Fruit fly (Drosophila melanogaster): ENCODE results near the gene CG46525.

CG46525 gene

DNA sequence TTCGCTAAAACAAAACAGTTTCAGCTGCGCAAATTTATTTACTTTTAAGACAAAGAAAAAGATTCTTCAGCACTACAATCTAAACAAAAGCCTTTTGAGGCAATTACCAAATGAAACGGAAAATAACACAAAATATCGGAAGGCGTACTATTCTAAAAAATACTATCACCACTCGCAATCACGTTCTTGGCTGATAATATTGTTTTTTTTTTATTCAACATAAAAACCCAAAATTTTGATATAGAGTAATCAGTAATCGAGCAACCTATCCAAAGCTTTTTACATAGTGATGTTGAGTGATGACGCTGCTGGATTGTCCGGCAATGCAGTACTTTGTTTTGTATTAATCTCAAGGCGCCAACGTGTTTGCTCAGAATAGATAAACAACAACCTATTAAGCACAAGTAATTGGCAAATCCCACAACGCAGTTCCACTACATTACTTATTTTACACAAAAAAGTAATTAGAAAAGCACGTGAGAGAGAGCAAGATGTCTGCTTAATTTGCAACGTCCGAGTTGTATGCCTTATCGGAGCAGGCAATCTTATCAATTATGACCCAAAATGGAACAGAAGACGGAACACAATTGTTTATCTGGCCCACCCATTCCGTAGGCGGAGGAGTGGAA lies 43.9 kb upstream of the CG46525 start (continued):
- TF ChIP-seq CG13424 (tag; optimal IDR thresholded peaks at IDR 0.05) = no peak
- TF ChIP-seq CG9932 (GFP tag; IDR thresholded peaks at IDR 0.05) = peak; percentile 15; the same call in 1 of the 2 replicates
- TF ChIP-seq Sry-β (GFP tag; optimal IDR thresholded peaks at IDR 0.05) = no peak
- TF ChIP-seq bab2 (GFP tag; optimal IDR thresholded peaks at IDR 0.05) = peak; percentile 11
- TF ChIP-seq CHES-1-like (GFP tag; optimal IDR thresholded peaks at IDR 0.05) = peak; percentile 12
- peak; percentile 3 for TF ChIP-seq pho (GFP tag; optimal IDR thresholded peaks at IDR 0.05)
- peak; percentile 11 for TF ChIP-seq CG13296 (GFP tag; optimal IDR thresholded peaks at IDR 0.05)
- peak; percentile 34 for TF ChIP-seq gem (tag; optimal IDR thresholded peaks at IDR 0.05)
- peak; percentile 33 for TF ChIP-seq mirr (GFP tag; optimal IDR thresholded peaks at IDR 0.05)
- peak; percentile 15 for TF ChIP-seq CG2678 (tag; optimal IDR thresholded peaks at IDR 0.05)
- peak; percentile 26 for TF ChIP-seq Fer3 (tag; optimal IDR thresholded peaks at IDR 0.05)
- peak; percentile 34 for TF ChIP-seq PHDP (tag; optimal IDR thresholded peaks at IDR 0.05)
- TF ChIP-seq D19B (GFP tag; optimal IDR thresholded peaks at IDR 0.05) = peak; percentile 20
- peak; percentile 73 for TF ChIP-seq CG34376 (GFP tag; optimal IDR thresholded peaks at IDR 0.05)
- TF ChIP-seq CG7839 (tag; optimal IDR thresholded peaks at IDR 0.05) = peak; percentile 21
- TF ChIP-seq CG14441 (GFP tag; IDR thresholded peaks at IDR 0.05) = peak; percentile 51; the same call in 1 of the 2 replicates
- TF ChIP-seq cwo (GFP tag; optimal IDR thresholded peaks at IDR 0.05) = peak; percentile 79

DNA sequence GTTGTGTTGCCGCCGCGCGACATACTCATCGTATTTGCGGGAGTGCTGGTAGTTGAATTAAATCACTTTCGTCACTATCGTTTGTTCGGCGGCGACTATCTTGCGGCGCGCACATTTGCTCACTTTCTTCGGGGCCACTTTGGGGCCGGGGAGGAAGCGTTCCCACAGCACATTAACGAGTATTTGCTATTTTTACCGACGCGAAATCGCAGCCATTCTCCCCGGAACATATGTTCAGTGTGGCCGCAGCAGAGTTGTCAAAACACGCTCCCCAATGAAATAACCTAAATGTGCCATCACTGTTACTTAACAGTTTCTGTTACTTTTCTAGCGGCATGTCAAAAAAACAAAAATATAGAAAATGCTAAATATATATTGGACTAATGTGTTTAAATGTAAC lies 42.1 kb upstream of the CG46525 start, which contains the start of gene frc:
frc (minus strand) TSS at position 244 of the 400 bp plus-strand sequence.
- TF ChIP-seq Drgx (GFP tag; IDR thresholded peaks at IDR 0.05) (0 out of 2 replicates have a peak, but pooled peaks have one; percentile 28), CG4617 (GFP tag; optimal IDR thresholded peaks at IDR 0.05; ENCODE audit: borderline replicate concordance) (peak; percentile 40), CG8290 (GFP tag; optimal IDR thresholded peaks at IDR 0.05) (no peak), CG8290 (tag; optimal IDR thresholded peaks at IDR 0.05) (peak in 1 of 2 experiments; percentile 51), dpn (GFP tag; optimal IDR thresholded peaks at IDR 0.05) (no peak), CG33557 (GFP tag; optimal IDR thresholded peaks at IDR 0.05) (no peak), Rfx (GFP tag; IDR thresholded peaks at IDR 0.05) (no peak), MBD-R2 (GFP tag; IDR thresholded peaks at IDR 0.05) (peak; percentile 65), nerfin-2 (GFP tag; IDR thresholded peaks at IDR 0.05; ENCODE audit: partially characterized antibody) (peak; percentile 41; the same call in 1 of the 2 replicates), Opbp (GFP tag; IDR thresholded peaks at IDR 0.05; ENCODE audit: partially characterized antibody) (0 out of 3 replicates have a peak, but pooled peaks have one; percentile 42), CG30431 (GFP tag; optimal IDR thresholded peaks at IDR 0.05) (no peak), bab2 (GFP tag; optimal IDR thresholded peaks at IDR 0.05) (no peak), Taf1 (GFP tag; IDR thresholded peaks at IDR 0.05) (no peak), Dbx (GFP tag; IDR thresholded peaks at IDR 0.05) (peak; percentile 39; the same call in 1 of the 3 replicates), MESR4 (GFP tag; optimal IDR thresholded peaks at IDR 0.05) (peak; percentile 77), fd102C (GFP tag; optimal IDR thresholded peaks at IDR 0.05) (no peak), nom (GFP tag; optimal IDR thresholded peaks at IDR 0.05) (peak; percentile 38), CG1603 (tag; optimal IDR thresholded peaks at IDR 0.05) (peak; percentile 5), hbn (GFP tag; IDR thresholded peaks at IDR 0.05; ENCODE audit: partially characterized antibody) (peak; percentile 27; the same call in 1 of the 2 replicates), Bgb (GFP tag; IDR thresholded peaks at IDR 0.05; ENCODE audit: partially characterized antibody) (peak; percentile 40; the same call in 1 of the 2 replicates), Xrp1 (GFP tag; IDR thresholded peaks at IDR 0.05) (0 out of 2 replicates have a peak, but pooled peaks have one; percentile 13), CG3995 (GFP tag; optimal IDR thresholded peaks at IDR 0.05) (peak; percentile 80), CG34422 (GFP tag; IDR thresholded peaks at IDR 0.05) (peak; percentile 66; the same call in 1 of the 3 replicates), ci (GFP tag; IDR thresholded peaks at IDR 0.05) (peak; percentile 32; the same call in 1 of the 3 replicates), CG32772 (GFP tag; IDR thresholded peaks at IDR 0.05) (no peak), gem (tag; optimal IDR thresholded peaks at IDR 0.05) (no peak), CG13287 (GFP tag; IDR thresholded peaks at IDR 0.05; ENCODE audit: partially characterized antibody) (0 out of 2 replicates have a peak, but pooled peaks have one; percentile 6), salm (tag; optimal IDR thresholded peaks at IDR 0.05) (no peak), crol (GFP tag; IDR thresholded peaks at IDR 0.05) (0 out of 2 replicates have a peak, but pooled peaks have one; percentile 6), CG12769 (tag; optimal IDR thresholded peaks at IDR 0.05) (peak; percentile 89), CG11560 (tag; IDR thresholded peaks at IDR 0.05) (no peak), ato (GFP tag; IDR thresholded peaks at IDR 0.05; ENCODE audit: partially characterized antibody) (0 out of 2 replicates have a peak, but pooled peaks have one; percentile 14)
